Worm (Caenorhabditis elegans) whole organism, L3 larva: ENCODE results near the gene idpc-5.

ENCODE experiments used
- R02D3.7 ChIP-seq: fragments of 150-350 bp; optimal IDR thresholded peaks from 2 replicates; lab custom pipeline; 2014; ENCODE audit warnings: missing biosample characterization, missing genetic modification characterization
- elt-1 ChIP-seq: fragments of 150-350 bp; optimal IDR thresholded peaks from 2 replicates; lab custom pipeline; 2014; ENCODE audit warnings: missing biosample characterization, missing genetic modification characterization
- lin-15B ChIP-seq: fragments of 150-350 bp; optimal IDR thresholded peaks from 2 replicates; lab custom pipeline; 2014; ENCODE audit warnings: missing biosample characterization, missing genetic modification characterization
- lin-39 ChIP-seq: fragments of 150-350 bp; optimal IDR thresholded peaks from 2 replicates; lab custom pipeline; 2018; ENCODE audit warnings: missing biosample characterization, missing genetic modification reagents, missing genetic modification characterization
- mml-1 ChIP-seq: fragments of 150-350 bp; sonication (generic microtip); optimal IDR thresholded peaks from 3 replicates; lab custom pipeline; 2014; ENCODE audit warnings: missing biosample characterization, missing genetic modification characterization
- pha-4 ChIP-seq: fragments of 150-350 bp; optimal IDR thresholded peaks from 2 replicates; lab custom pipeline; 2014; ENCODE audit warnings: missing biosample characterization, missing genetic modification reagents, missing genetic modification characterization
- skn-1 ChIP-seq: fragments of 150-350 bp; optimal IDR thresholded peaks from 2 replicates; lab custom pipeline; 2014; ENCODE audit warnings: missing biosample characterization, missing genetic modification characterization
- tbx-2 ChIP-seq: sonication (generic microtip); optimal IDR thresholded peaks from 2 replicates; lab custom pipeline; 2016; ENCODE audit warnings: mild to moderate bottlenecking, missing genetic modification characterization, missing compliant biosample characterization

DNA sequence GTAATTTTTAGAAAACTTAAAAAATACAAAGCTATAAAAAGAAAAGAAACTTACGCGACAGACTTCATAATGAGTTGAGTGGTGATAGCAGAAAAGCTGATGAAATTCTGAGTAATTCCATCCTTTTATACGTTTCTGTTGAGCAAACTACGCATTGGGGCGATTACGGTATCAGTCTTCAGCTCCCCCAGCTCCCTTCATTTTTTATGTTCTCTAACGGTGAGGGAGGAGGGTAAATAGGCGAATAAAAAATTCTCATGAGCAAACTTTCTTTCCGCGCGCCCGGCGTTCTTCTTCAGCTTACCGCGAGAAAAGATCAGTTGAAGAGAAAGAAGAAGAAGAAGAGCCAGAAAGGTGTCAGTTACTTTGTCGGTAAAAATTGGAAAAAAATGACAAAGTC is 3.8 kb downstream of the idpc-5 start, which contains the start of gene idpc-7:
- TF ChIP-seq R02D3.7 (tag; lab: Kevin White, UChicago) (no peak), pha-4 (tag; lab: Kevin White, UChicago) (no peak), lin-39 (tag; lab: Kevin White, UChicago) (no peak), mml-1 (tag; lab: Kevin White, UChicago) (no peak), skn-1 (tag; lab: Kevin White, UChicago) (no peak), elt-1 (tag; lab: Kevin White, UChicago) (no peak), lin-15B (no peak), tbx-2 (tag; lab: Kevin White, UChicago) (no peak)
